Fruit fly (Drosophila melanogaster) whole organism, embryonic: ENCODE data around the gene CG6927.

Experiments
- CG12299 ChIP-seq: fragments of 200-800 bp; sonication (Bioruptor generic); optimal IDR thresholded peaks from 2 replicates; lab custom pipeline; 2018; ENCODE audit warnings: missing biosample characterization, mild to moderate bottlenecking, missing genetic modification characterization
- luna ChIP-seq: fragments of 200-800 bp; sonication (Bioruptor generic); optimal IDR thresholded peaks from 2 replicates; lab custom pipeline; 2016; ENCODE audit warnings: missing biosample characterization, missing genetic modification characterization

- TF ChIP-seq CG12299 (tag; lab: Kevin White, UChicago) (no peak), luna (no peak)
Measured at dm6 chrX:4918228-4919022, 11.7 kb downstream of the CG6927 start, which contains the start of the genes CG4041 and Hgsnat.
